Fruit fly (Drosophila melanogaster) whole organism, embryonic: ENCODE measurements around the gene Syx4.

Source experiments
- BEAF-32 ChIP-seq: fragments of 200-800 bp; sonication (Bioruptor generic); optimal IDR thresholded peaks from 3 replicates; lab custom pipeline; 2017; ENCODE audit warnings: missing biosample characterization, missing genetic modification characterization, mild to moderate bottlenecking, moderate library complexity, missing genetic modification reagents
- Bgb ChIP-seq: fragments of 200-800 bp; sonication (Bioruptor generic); IDR thresholded peaks from 2 replicates; pipeline ENCODE4 v1.3.6; 2022; ENCODE audit warnings: missing biosample characterization, missing genetic modification characterization; ENCODE audit not compliant: partially characterized antibody
- CG10366 ChIP-seq: fragments of 200-800 bp; sonication (Bioruptor generic); IDR thresholded peaks from 2 replicates; pipeline ENCODE4 v1.3.6; 2022; ENCODE audit warnings: missing biosample characterization, missing genetic modification characterization
- CG11085 ChIP-seq: fragments of 200-800 bp; sonication (Bioruptor generic); IDR thresholded peaks from 2 replicates; pipeline ENCODE4 v1.3.6; 2022; ENCODE audit warnings: missing biosample characterization, missing genetic modification characterization
- CG12299 ChIP-seq: fragments of 200-800 bp; sonication (Bioruptor generic); optimal IDR thresholded peaks from 2 replicates; lab custom pipeline; 2018; ENCODE audit warnings: missing biosample characterization, mild to moderate bottlenecking, missing genetic modification characterization
- CG14710 ChIP-seq: fragments of 200-800 bp; sonication (Bioruptor generic); optimal IDR thresholded peaks from 3 replicates; lab custom pipeline; 2019; ENCODE audit warnings: missing biosample characterization, mild to moderate bottlenecking, missing genetic modification characterization, moderate library complexity
- CG15514 ChIP-seq: fragments of 200-800 bp; sonication (Bioruptor generic); optimal IDR thresholded peaks from 3 replicates; lab custom pipeline; 2017; ENCODE audit warnings: missing biosample characterization, missing genetic modification characterization, mild to moderate bottlenecking, moderate library complexity, missing genetic modification reagents
- CG17361 ChIP-seq: fragments of 200-800 bp; sonication (Bioruptor generic); IDR thresholded peaks from 3 replicates; pipeline ENCODE4 v1.3.6; 2022; ENCODE audit warnings: missing biosample characterization, missing genetic modification characterization
- CG6791 ChIP-seq: fragments of 200-800 bp; sonication (Bioruptor generic); IDR thresholded peaks from 3 replicates; pipeline ENCODE4 v1.3.6; 2022; ENCODE audit warnings: missing biosample characterization, missing genetic modification characterization; ENCODE audit not compliant: partially characterized antibody
- CG6813 ChIP-seq: fragments of 200-800 bp; sonication (Bioruptor generic); optimal IDR thresholded peaks from 2 replicates; lab custom pipeline; 2017; ENCODE audit warnings: missing biosample characterization, missing genetic modification characterization, mild to moderate bottlenecking, moderate library complexity, missing genetic modification reagents
- ERR ChIP-seq: fragments of 200-800 bp; sonication (Bioruptor generic); optimal IDR thresholded peaks from 2 replicates; lab custom pipeline; 2016; ENCODE audit warnings: missing biosample characterization, missing genetic modification characterization
- Ets65A ChIP-seq: fragments of 200-800 bp; sonication (Bioruptor generic); peaks from one replicate; lab custom pipeline; 2016; ENCODE audit warnings: missing biosample characterization, missing genetic modification characterization
- Fer3 ChIP-seq: fragments of 200-800 bp; sonication (Bioruptor generic); optimal IDR thresholded peaks from 2 replicates; lab custom pipeline; 2018; ENCODE audit warnings: missing biosample characterization, mild to moderate bottlenecking, missing genetic modification characterization, moderate library complexity
- Hmr ChIP-seq: fragments of 200-800 bp; sonication (Bioruptor generic); optimal IDR thresholded peaks from 3 replicates; lab custom pipeline; 2017; ENCODE audit warnings: mild to moderate bottlenecking, missing biosample characterization, missing genetic modification reagents, missing genetic modification characterization
- MBD-R2 ChIP-seq: fragments of 200-800 bp; sonication (Bioruptor generic); IDR thresholded peaks from 2 replicates; pipeline ENCODE4 v1.3.6; 2022; ENCODE audit warnings: missing biosample characterization, missing genetic modification characterization
- Med ChIP-seq: fragments of 200-800 bp; sonication (Bioruptor generic); peaks from one replicate; lab custom pipeline; 2016; ENCODE audit warnings: missing biosample characterization, missing genetic modification characterization, mild to moderate bottlenecking, inconsistent platforms, moderate library complexity
- amos ChIP-seq: fragments of 200-800 bp; sonication (Bioruptor generic); IDR thresholded peaks from 2 replicates; pipeline ENCODE4 v1.3.6; 2022; ENCODE audit warnings: missing biosample characterization, missing genetic modification characterization; ENCODE audit not compliant: partially characterized antibody
- ato ChIP-seq: fragments of 200-800 bp; sonication (Bioruptor generic); IDR thresholded peaks from 2 replicates; pipeline ENCODE4 v1.3.6; 2022; ENCODE audit warnings: missing biosample characterization, missing genetic modification characterization; ENCODE audit not compliant: partially characterized antibody
- bab2 ChIP-seq: fragments of 200-800 bp; sonication (Bioruptor generic); optimal IDR thresholded peaks from 2 replicates; lab custom pipeline; 2016; ENCODE audit warnings: missing biosample characterization, missing genetic modification characterization
- bbx ChIP-seq: fragments of 200-800 bp; sonication (Bioruptor generic); IDR thresholded peaks from 2 replicates; pipeline ENCODE4 v1.3.6; 2022; ENCODE audit warnings: missing biosample characterization, missing genetic modification characterization; ENCODE audit not compliant: partially characterized antibody
- chn ChIP-seq: fragments of 200-800 bp; sonication (Bioruptor generic); optimal IDR thresholded peaks from 2 replicates; lab custom pipeline; 2016; ENCODE audit warnings: missing biosample characterization, missing genetic modification characterization
- dmrt99B ChIP-seq: fragments of 200-800 bp; sonication (Bioruptor generic); optimal IDR thresholded peaks from 2 replicates; lab custom pipeline; 2018; ENCODE audit warnings: missing biosample characterization, mild to moderate bottlenecking, missing genetic modification characterization, moderate library complexity
- nerfin-1 ChIP-seq: fragments of 200-800 bp; sonication (Bioruptor generic); optimal IDR thresholded peaks from 3 replicates; lab custom pipeline; 2019; ENCODE audit warnings: missing biosample characterization, mild to moderate bottlenecking, missing genetic modification characterization, moderate library complexity
- nom ChIP-seq: fragments of 200-800 bp; sonication (Bioruptor generic); optimal IDR thresholded peaks from 2 replicates; lab custom pipeline; 2017; ENCODE audit warnings: missing biosample characterization, missing genetic modification characterization, mild to moderate bottlenecking, moderate library complexity, missing genetic modification reagents
- pho ChIP-seq: fragments of 200-800 bp; sonication (Bioruptor generic); optimal IDR thresholded peaks from 2 replicates; lab custom pipeline; 2016; ENCODE audit warnings: missing biosample characterization, missing genetic modification characterization
- pzg ChIP-seq: fragments of 200-800 bp; sonication (Bioruptor generic); optimal IDR thresholded peaks from 3 replicates; lab custom pipeline; 2018; ENCODE audit warnings: missing biosample characterization, mild to moderate bottlenecking, missing genetic modification characterization, moderate library complexity
- sna ChIP-seq: fragments of 200-800 bp; sonication (Bioruptor generic); IDR thresholded peaks from 2 replicates; pipeline ENCODE4 v1.3.6; 2022; ENCODE audit warnings: missing biosample characterization, missing genetic modification characterization; ENCODE audit not compliant: partially characterized antibody
- zen2 ChIP-seq: fragments of 200-800 bp; sonication (Bioruptor generic); IDR thresholded peaks from 3 replicates; pipeline ENCODE4 v1.3.6; 2022; ENCODE audit warnings: missing biosample characterization, missing genetic modification characterization; ENCODE audit not compliant: partially characterized antibody

Syx4 gene

DNA sequence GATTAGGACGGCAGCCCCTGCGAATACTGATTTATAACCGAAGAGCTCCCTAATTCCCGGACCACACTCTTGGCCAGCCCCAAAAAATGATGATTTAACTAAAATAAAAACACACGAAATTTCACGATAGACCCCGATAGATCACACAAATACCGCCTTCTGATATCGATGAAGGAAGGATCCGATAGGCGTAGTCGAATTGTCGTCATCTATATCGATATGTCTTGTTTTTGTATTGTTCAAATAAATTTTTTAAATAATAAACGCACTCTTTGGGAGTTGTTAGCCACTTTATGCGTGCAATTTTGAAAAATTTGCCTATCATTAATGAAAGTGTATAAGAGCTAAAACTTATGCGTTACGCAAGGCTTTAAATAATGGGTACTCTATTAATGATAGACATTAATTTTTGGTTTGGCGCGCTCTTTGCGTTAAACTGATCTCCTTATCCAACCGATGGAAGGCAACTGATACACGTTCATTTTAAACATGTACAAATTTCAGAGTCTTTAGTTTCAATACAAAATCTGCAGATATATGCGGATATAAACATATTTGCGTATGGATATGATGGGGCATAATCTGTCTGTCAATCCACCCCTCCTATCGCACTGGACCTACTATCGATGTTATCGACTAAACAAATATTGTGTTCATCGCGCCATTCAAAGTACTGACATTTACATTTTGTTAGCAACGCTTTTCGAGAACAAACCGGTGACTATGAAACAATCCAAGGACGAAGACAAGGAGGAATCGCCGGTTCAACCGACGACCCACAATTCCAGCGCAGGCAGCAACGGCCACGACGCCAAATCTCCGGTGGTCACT lies 45.6 kb downstream of the Syx4 start, which contains the start of the genes Spg7 and Lint-O (continued):
- TF ChIP-seq sna (peak; percentile 54; the same call in 1 of the 2 replicates), MBD-R2 (GFP tag; lab: Robert Waterston, UW) (peak; percentile 57; the same call in 1 of the 2 replicates), bbx (GFP tag; lab: Robert Waterston, UW) (peak; percentile 76), BEAF-32 (GFP tag; lab: Kevin White, UChicago) (peak; percentile 78), zen2 (GFP tag; lab: Robert Waterston, UW) (peak; percentile 59), CG14710 (tag; lab: Kevin White, UChicago) (peak; percentile 32), ato (GFP tag; lab: Robert Waterston, UW) (peak; percentile 73), amos (GFP tag; lab: Robert Waterston, UW) (peak; percentile 76), pzg (peak; percentile 21)

DNA sequence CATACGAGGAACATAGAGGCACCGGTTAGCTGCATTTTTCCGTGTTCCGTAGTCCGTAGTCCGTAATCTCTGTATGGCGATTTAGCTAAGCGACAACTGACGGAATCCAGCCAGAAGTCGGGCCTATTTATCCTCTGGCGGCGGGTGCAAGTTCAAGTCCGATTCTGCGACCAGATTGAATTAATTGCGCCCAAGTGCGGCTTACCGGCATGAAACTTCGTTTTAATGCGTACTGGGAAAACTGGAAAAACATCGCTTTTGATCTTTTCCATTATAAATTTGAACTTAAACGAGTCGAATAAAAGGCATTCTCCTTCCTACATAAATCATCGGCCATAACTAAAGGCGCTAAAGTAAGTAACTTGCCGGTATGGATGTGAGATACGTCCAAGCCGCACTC lies 50.1 kb downstream of the Syx4 start, which contains the start of gene dyw:
TSS of gene dyw (minus strand) at position 101 of the 400 bp plus-strand sequence.
- TF ChIP-seq nom (no peak), CG10366 (GFP tag; lab: Robert Waterston, UW) (no peak), pho (GFP tag; lab: Kevin White, UChicago) (no peak), CG12299 (tag; lab: Kevin White, UChicago) (no peak), nerfin-1 (tag; lab: Kevin White, UChicago) (no peak), CG6813 (GFP tag; lab: Kevin White, UChicago) (no peak), chn (GFP tag; lab: Kevin White, UChicago) (no peak), CG15514 (GFP tag; lab: Kevin White, UChicago) (no peak), CG17361 (no peak), bab2 (GFP tag; lab: Kevin White, UChicago) (no peak), CG6791 (no peak), CG11085 (no peak), ERR (GFP tag; lab: Kevin White, UChicago) (no peak), Bgb (GFP tag; lab: Robert Waterston, UW) (no peak)

DNA sequence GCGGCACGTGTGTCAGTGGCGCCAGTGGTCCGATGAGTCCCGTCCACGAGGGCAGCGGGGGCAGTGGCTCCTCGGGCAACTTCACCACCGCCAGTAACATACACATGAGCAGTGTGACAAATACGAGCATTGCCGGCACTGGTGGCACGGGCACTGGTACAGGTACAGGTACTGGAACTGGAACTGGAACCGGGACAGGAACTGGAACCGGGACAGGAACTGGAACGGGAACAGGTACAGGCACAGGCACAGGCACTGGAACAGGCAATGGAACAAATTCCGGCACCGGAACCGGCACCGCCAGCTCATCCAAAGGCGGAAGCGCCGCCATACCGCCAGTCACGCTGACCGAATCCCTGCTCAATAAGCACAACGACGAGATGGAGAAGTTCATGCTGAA lies 53.5 kb downstream of the Syx4 start:
- TF ChIP-seq CG15514 (GFP tag; lab: Kevin White, UChicago) = peak; percentile 95
- TF ChIP-seq Med (GFP tag; lab: Kevin White, UChicago) = peak; percentile 46
- peak; percentile 14 for TF ChIP-seq Ets65A (GFP tag; lab: Kevin White, UChicago)
- TF ChIP-seq Hmr (GFP tag; lab: Kevin White, UChicago) = no peak
- TF ChIP-seq Fer3 (tag; lab: Kevin White, UChicago) = no peak
- no peak for TF ChIP-seq dmrt99B (tag; lab: Kevin White, UChicago)
